Worm (Caenorhabditis elegans): ENCODE measurements around the gene F02D10.3.
"Not testable (repeated sequence)": the region's sequence is repeated elsewhere in the genome, so short reads cannot be mapped to it uniquely, and the experiment has no call there.

ce11 chrX:13448665-13449099 lies 13.7 kb downstream of the F02D10.3 start:
- not testable (repeated sequence) for TF ChIP-seq ceh-62, lsy-2, pqm-1, lin-39, nhr-237, egl-27, ztf-11 (tag; optimal IDR thresholded peaks at IDR 0.05)
